Worm (Caenorhabditis elegans) whole organism, L3 larva: ENCODE data around the gene ztf-14.

ENCODE experiments used
- R02D3.7 ChIP-seq: fragments of 150-350 bp; optimal IDR thresholded peaks from 2 replicates; lab custom pipeline; 2014; ENCODE audit warnings: missing biosample characterization, missing genetic modification characterization
- ZK546.5 ChIP-seq: sonication (generic microtip); optimal IDR thresholded peaks from 2 replicates; lab custom pipeline; 2017; ENCODE audit warnings: missing biosample characterization, missing genetic modification characterization
- aly-2 ChIP-seq: fragments of 150-350 bp; optimal IDR thresholded peaks from 2 replicates; lab custom pipeline; 2014; ENCODE audit warnings: missing biosample characterization, missing genetic modification characterization
- ama-1 ChIP-seq: fragments of 150-350 bp; optimal IDR thresholded peaks from 2 replicates; lab custom pipeline; 2018
- ceh-16 ChIP-seq: sonication (generic microtip); optimal IDR thresholded peaks from 2 replicates; lab custom pipeline; 2017; ENCODE audit warnings: missing biosample characterization, missing genetic modification characterization
- ceh-82 ChIP-seq: fragments of 150-350 bp; optimal IDR thresholded peaks from 2 replicates; lab custom pipeline; 2014; ENCODE audit warnings: missing biosample characterization, missing genetic modification characterization
- ceh-9 ChIP-seq: sonication (generic microtip); optimal IDR thresholded peaks from 2 replicates; lab custom pipeline; 2018; ENCODE audit warnings: missing biosample characterization, missing genetic modification characterization
- daf-12 ChIP-seq: fragments of 150-350 bp; optimal IDR thresholded peaks from 2 replicates; lab custom pipeline; 2014; ENCODE audit warnings: missing biosample characterization, missing genetic modification reagents, missing genetic modification characterization
- egl-5 ChIP-seq: fragments of 150-350 bp; optimal IDR thresholded peaks from 2 replicates; lab custom pipeline; 2017; ENCODE audit warnings: missing biosample characterization, missing genetic modification reagents, missing genetic modification characterization, inconsistent platforms
- elt-1 ChIP-seq: fragments of 150-350 bp; optimal IDR thresholded peaks from 2 replicates; lab custom pipeline; 2014; ENCODE audit warnings: missing biosample characterization, missing genetic modification characterization
- elt-2 ChIP-seq: sonication (generic microtip); optimal IDR thresholded peaks from 2 replicates; lab custom pipeline; 2016; ENCODE audit warnings: missing genetic modification reagents, mild to moderate bottlenecking, missing genetic modification characterization, missing compliant biosample characterization
- elt-3 ChIP-seq, 3 experiments: fragments of 150-350 bp in 1 of 3; sonication (generic microtip) in 2 of 3; optimal IDR thresholded peaks; 2 replicates in 2 of 3; 4 replicates in 1 of 3; lab custom pipeline; 2014 to 2017; ENCODE audit warnings: missing biosample characterization in 3 of 3, missing genetic modification characterization in 3 of 3
- eor-1 ChIP-seq, 2 experiments: fragments of 150-350 bp; optimal IDR thresholded peaks; 2 replicates each; lab custom pipeline; 2014 to 2018; ENCODE audit warnings: missing biosample characterization in 2 of 2, missing genetic modification characterization in 2 of 2
- fkh-10 ChIP-seq: sonication (generic microtip); optimal IDR thresholded peaks from 2 replicates; lab custom pipeline; 2017; ENCODE audit warnings: missing biosample characterization, missing genetic modification reagents, missing genetic modification characterization
- fkh-2 ChIP-seq: fragments of 150-350 bp; optimal IDR thresholded peaks from 2 replicates; lab custom pipeline; 2014; ENCODE audit warnings: missing biosample characterization, missing genetic modification reagents, missing genetic modification characterization
- fos-1 ChIP-seq: fragments of 150-350 bp; optimal IDR thresholded peaks from 2 replicates; lab custom pipeline; 2014; ENCODE audit warnings: missing biosample characterization, missing genetic modification characterization
- hmg-11 ChIP-seq: sonication (generic microtip); optimal IDR thresholded peaks from 2 replicates; lab custom pipeline; 2016; ENCODE audit warnings: missing genetic modification characterization, missing compliant biosample characterization
- jun-1 ChIP-seq: fragments of 150-350 bp; optimal IDR thresholded peaks from 2 replicates; lab custom pipeline; 2014; ENCODE audit warnings: missing biosample characterization, missing genetic modification reagents, missing genetic modification characterization
- lin-15B ChIP-seq: fragments of 150-350 bp; optimal IDR thresholded peaks from 2 replicates; lab custom pipeline; 2014; ENCODE audit warnings: missing biosample characterization, missing genetic modification characterization
- lin-39 ChIP-seq: fragments of 150-350 bp; optimal IDR thresholded peaks from 2 replicates; lab custom pipeline; 2018; ENCODE audit warnings: missing biosample characterization, missing genetic modification reagents, missing genetic modification characterization
- lsy-12 ChIP-seq: sonication (generic microtip); optimal IDR thresholded peaks from 2 replicates; lab custom pipeline; 2016; ENCODE audit warnings: mild to moderate bottlenecking, missing genetic modification characterization, missing compliant biosample characterization
- mml-1 ChIP-seq: fragments of 150-350 bp; sonication (generic microtip); optimal IDR thresholded peaks from 3 replicates; lab custom pipeline; 2014; ENCODE audit warnings: missing biosample characterization, missing genetic modification characterization
- nfya-1 ChIP-seq: sonication (generic microtip); optimal IDR thresholded peaks from 2 replicates; lab custom pipeline; 2017; ENCODE audit warnings: missing genetic modification characterization, mild to moderate bottlenecking, missing compliant biosample characterization, antibody characterized with exemption, moderate library complexity; ENCODE audit not compliant: insufficient read depth
- nhr-11 ChIP-seq: fragments of 150-350 bp; optimal IDR thresholded peaks from 2 replicates; lab custom pipeline; 2014; ENCODE audit warnings: missing biosample characterization, missing genetic modification characterization
- nhr-23 ChIP-seq: fragments of 150-350 bp; optimal IDR thresholded peaks from 2 replicates; lab custom pipeline; 2014; ENCODE audit warnings: missing biosample characterization, missing genetic modification reagents, missing genetic modification characterization
- nhr-25 ChIP-seq: sonication (generic microtip); optimal IDR thresholded peaks from 2 replicates; lab custom pipeline; 2017; ENCODE audit warnings: missing biosample characterization, missing genetic modification characterization
- nhr-28 ChIP-seq: fragments of 150-350 bp; optimal IDR thresholded peaks from 2 replicates; lab custom pipeline; 2014; ENCODE audit warnings: missing biosample characterization, missing genetic modification characterization
- nhr-43 ChIP-seq: sonication (generic microtip); optimal IDR thresholded peaks from 2 replicates; lab custom pipeline; 2016; ENCODE audit warnings: mild to moderate bottlenecking, missing genetic modification characterization, missing compliant biosample characterization; ENCODE audit not compliant: poor library complexity, severe bottlenecking
- nhr-67 ChIP-seq: fragments of 150-350 bp; optimal IDR thresholded peaks from 2 replicates; lab custom pipeline; 2014; ENCODE audit warnings: missing biosample characterization, missing genetic modification characterization
- nhr-77 ChIP-seq: fragments of 150-350 bp; optimal IDR thresholded peaks from 2 replicates; lab custom pipeline; 2014; ENCODE audit warnings: missing biosample characterization, missing genetic modification characterization
- pqm-1 ChIP-seq: fragments of 150-350 bp; optimal IDR thresholded peaks from 2 replicates; lab custom pipeline; 2017; ENCODE audit warnings: missing biosample characterization, missing genetic modification characterization, inconsistent platforms
- sea-2 ChIP-seq: fragments of 150-350 bp; sonication (generic microtip); optimal IDR thresholded peaks from 4 replicates; lab custom pipeline; 2014; ENCODE audit warnings: missing biosample characterization, missing genetic modification reagents, missing genetic modification characterization
- skn-1 ChIP-seq: fragments of 150-350 bp; optimal IDR thresholded peaks from 2 replicates; lab custom pipeline; 2014; ENCODE audit warnings: missing biosample characterization, missing genetic modification characterization
- snpc-4 ChIP-seq: fragments of 150-350 bp; optimal IDR thresholded peaks from 2 replicates; lab custom pipeline; 2014; ENCODE audit warnings: missing biosample characterization, missing genetic modification characterization
- tbx-2 ChIP-seq: sonication (generic microtip); optimal IDR thresholded peaks from 2 replicates; lab custom pipeline; 2016; ENCODE audit warnings: mild to moderate bottlenecking, missing genetic modification characterization, missing compliant biosample characterization
- unc-39 ChIP-seq: sonication (generic microtip); optimal IDR thresholded peaks from 4 replicates; lab custom pipeline; 2017; ENCODE audit warnings: missing biosample characterization, missing genetic modification characterization
- unc-62 ChIP-seq: fragments of 150-350 bp; sonication (generic microtip); optimal IDR thresholded peaks from 4 replicates; lab custom pipeline; 2014; ENCODE audit warnings: missing biosample characterization, missing genetic modification reagents, missing genetic modification characterization
- zag-1 ChIP-seq: fragments of 150-350 bp; optimal IDR thresholded peaks from 2 replicates; lab custom pipeline; 2014; ENCODE audit warnings: missing biosample characterization, missing genetic modification characterization
- ztf-11 ChIP-seq: fragments of 150-350 bp; optimal IDR thresholded peaks from 2 replicates; lab custom pipeline; 2014; ENCODE audit warnings: missing biosample characterization, missing genetic modification characterization
- ztf-4 ChIP-seq: fragments of 150-350 bp; optimal IDR thresholded peaks from 2 replicates; lab custom pipeline; 2014; ENCODE audit warnings: missing biosample characterization, missing genetic modification characterization

The ztf-14 gene

ce11 chrX:14481637-14482036, 14.2 kb upstream of the ztf-14 start:
- TF ChIP-seq nhr-23 (tag; lab: Kevin White, UChicago) (no peak), nhr-67 (tag; lab: Kevin White, UChicago) (no peak), aly-2 (tag; lab: Kevin White, UChicago) (no peak), fkh-10 (GFP tag; lab: Kevin White, UChicago) (no peak), snpc-4 (peak; percentile 11), lin-39 (tag; lab: Kevin White, UChicago) (no peak), fos-1 (tag; lab: Kevin White, UChicago) (no peak), eor-1 (tag; optimal IDR thresholded peaks at IDR 0.05; lab: Kevin White, UChicago) (no peak)

DNA sequence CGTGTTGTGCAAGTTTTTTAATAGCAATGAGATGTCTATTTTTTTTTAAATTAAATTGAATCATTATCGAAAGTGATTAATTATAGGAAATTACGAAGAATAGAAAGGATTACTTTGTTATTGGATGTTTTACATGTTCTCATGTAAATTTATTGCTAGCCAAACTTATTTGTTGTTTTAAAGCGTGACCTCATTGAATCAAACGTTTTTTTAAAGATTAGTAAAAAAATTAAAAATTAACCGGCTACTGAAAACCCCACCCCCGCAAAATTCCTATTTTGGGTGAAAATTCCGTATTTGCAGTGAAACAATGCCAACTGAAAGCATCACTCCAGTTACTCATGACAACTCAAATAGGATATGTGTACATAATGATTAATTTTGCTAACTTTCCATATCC, 11.1 kb upstream of the ztf-14 start, which contains the start of gene M163.8:
M163.8 (plus strand) TSS at position 301 of the 400 bp plus-strand sequence.
- TF ChIP-seq daf-12 (tag; lab: Kevin White, UChicago) (no peak), nhr-25 (tag; lab: Kevin White, UChicago) (no peak), pqm-1 (no peak), lin-15B (no peak), egl-5 (tag; lab: Kevin White, UChicago) (no peak), ceh-82 (no peak), ceh-9 (tag; lab: Kevin White, UChicago) (no peak), zag-1 (tag; lab: Kevin White, UChicago) (no peak), nfya-1 (tag; lab: Kevin White, UChicago) (no peak), nhr-43 (tag; lab: Kevin White, UChicago) (no peak), unc-62 (GFP tag; lab: Kevin White, UChicago) (no peak)

DNA sequence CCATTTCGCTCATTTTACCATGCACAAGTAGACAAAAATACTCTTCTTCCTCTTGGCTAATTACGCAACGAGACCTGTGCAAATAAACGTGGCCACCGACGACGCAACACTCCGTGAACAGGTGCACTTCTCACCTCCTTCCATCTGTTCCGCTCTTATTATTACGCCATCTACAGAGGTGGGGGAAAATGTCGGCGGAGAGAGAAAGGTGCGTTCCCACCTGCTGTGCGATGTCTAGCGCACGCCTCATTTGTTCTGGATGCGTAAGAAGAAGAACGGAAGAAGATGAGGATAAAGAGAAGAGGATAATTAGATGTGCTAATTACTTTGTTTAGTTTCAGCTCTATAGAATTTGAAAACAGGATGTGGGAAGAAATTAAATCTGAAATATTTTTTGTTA, 9.4 kb upstream of the ztf-14 start:
- TF ChIP-seq lsy-12 (tag; lab: Kevin White, UChicago) (no peak), skn-1 (tag; lab: Kevin White, UChicago) (no peak)

DNA sequence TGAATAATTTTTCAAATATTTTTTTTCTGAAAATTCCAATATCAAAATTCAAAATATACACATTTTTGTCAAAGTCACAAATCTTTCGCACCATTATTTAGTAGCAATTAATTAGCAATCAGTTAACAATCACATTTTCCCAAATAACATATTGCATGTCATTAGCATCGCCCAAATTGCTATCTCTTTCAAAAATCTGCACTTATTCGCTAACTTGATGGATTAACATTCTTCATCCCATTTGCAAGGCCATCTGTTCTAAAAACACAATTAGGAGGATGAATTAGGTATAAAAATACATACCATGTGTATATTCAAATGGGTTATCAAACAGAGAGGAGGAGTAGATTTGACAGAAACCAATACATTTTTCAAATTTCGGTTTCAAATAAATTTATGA, 8.6 kb upstream of the ztf-14 start:
- TF ChIP-seq unc-39 (tag; lab: Kevin White, UChicago) (no peak), elt-1 (peak; percentile 29), nhr-11 (no peak), nhr-25 (tag; lab: Kevin White, UChicago) (peak; percentile 68)

- TF ChIP-seq lin-39 (tag; lab: Kevin White, UChicago) = peak; percentile 25
- TF ChIP-seq sea-2 = no peak
- TF ChIP-seq ama-1 = no peak
- no peak for TF ChIP-seq snpc-4
- TF ChIP-seq nhr-77 (tag; lab: Kevin White, UChicago) = no peak
- no peak for TF ChIP-seq ztf-4 (tag; lab: Kevin White, UChicago)
- TF ChIP-seq jun-1 (tag; lab: Kevin White, UChicago) = no peak
- TF ChIP-seq aly-2 (tag; lab: Kevin White, UChicago) = no peak
- TF ChIP-seq lin-15B = no peak
- TF ChIP-seq elt-2 (tag; lab: Kevin White, UChicago) = no peak
- no peak for TF ChIP-seq fkh-2
- no peak for TF ChIP-seq nhr-28
- TF ChIP-seq elt-1 = peak; percentile 66
- TF ChIP-seq tbx-2 (tag; lab: Kevin White, UChicago) = no peak
- TF ChIP-seq elt-3 (tag; optimal IDR thresholded peaks at IDR 0.05; lab: Kevin White, UChicago) = no peak
- TF ChIP-seq unc-39 (tag; lab: Kevin White, UChicago) = no peak
These were observed 8.1 kb upstream of the ztf-14 start for ce11 chrX:14487832-14488231.

ce11 chrX:14489945-14490344, 5.9 kb upstream of the ztf-14 start, which contains the start of gene his-24:
Gene his-24 (plus strand): TSS chrX:14490094.
- TF ChIP-seq mml-1 (tag; lab: Kevin White, UChicago) (no peak), elt-3 (tag; optimal IDR thresholded peaks at IDR 0.05; lab: Kevin White, UChicago) (peak in 1 of 3 experiments; percentile 10), egl-5 (tag; lab: Kevin White, UChicago) (no peak), jun-1 (tag; lab: Kevin White, UChicago) (peak; percentile 60), nhr-77 (tag; lab: Kevin White, UChicago) (peak; percentile 3), ceh-16 (no peak), ama-1 (peak; percentile 91), ceh-9 (tag; lab: Kevin White, UChicago) (no peak), nfya-1 (tag; lab: Kevin White, UChicago) (peak; percentile 72), skn-1 (tag; lab: Kevin White, UChicago) (peak; percentile 82), elt-1 (peak; percentile 7), snpc-4 (peak; percentile 33), fkh-10 (GFP tag; lab: Kevin White, UChicago) (no peak), lsy-12 (tag; lab: Kevin White, UChicago) (peak; percentile 75), unc-62 (GFP tag; lab: Kevin White, UChicago) (no peak), nhr-43 (tag; lab: Kevin White, UChicago) (peak; percentile 60), sea-2 (no peak), zag-1 (tag; lab: Kevin White, UChicago) (no peak), eor-1 (tag; optimal IDR thresholded peaks at IDR 0.05; lab: Kevin White, UChicago) (no peak), lin-15B (no peak), R02D3.7 (tag; lab: Kevin White, UChicago) (peak; percentile 16), aly-2 (tag; lab: Kevin White, UChicago) (no peak), nhr-23 (tag; lab: Kevin White, UChicago) (peak; percentile 86), ZK546.5 (tag; lab: Kevin White, UChicago) (no peak), ztf-11 (tag; lab: Kevin White, UChicago) (no peak), nhr-25 (tag; lab: Kevin White, UChicago) (peak; percentile 94), pqm-1 (no peak), hmg-11 (tag; lab: Kevin White, UChicago) (peak; percentile 56)
